Worm (Caenorhabditis elegans) whole organism, L2 larva: ENCODE data around the gene C33F10.4.

Source experiments
- C34F6.9 ChIP-seq: fragments of 150-350 bp; optimal IDR thresholded peaks from 2 replicates; lab custom pipeline; 2014; ENCODE audit warnings: missing biosample characterization, missing genetic modification characterization
- F13H6.1 ChIP-seq: sonication (generic microtip); optimal IDR thresholded peaks from 2 replicates; lab custom pipeline; 2016; ENCODE audit warnings: missing genetic modification characterization, missing compliant biosample characterization
- R02D3.7 ChIP-seq: fragments of 150-350 bp; optimal IDR thresholded peaks from 2 replicates; lab custom pipeline; 2014; ENCODE audit warnings: missing biosample characterization, missing genetic modification characterization
- Y55F3AM.14 ChIP-seq: fragments of 200-800 bp; sonication (Bioruptor generic); optimal IDR thresholded peaks from 2 replicates; lab custom pipeline; 2018; ENCODE audit warnings: mild to moderate bottlenecking, missing genetic modification characterization, missing compliant biosample characterization
- ZK546.5 ChIP-seq: sonication (generic microtip); optimal IDR thresholded peaks from 2 replicates; lab custom pipeline; 2017; ENCODE audit warnings: missing biosample characterization, missing genetic modification characterization
- alr-1 ChIP-seq: fragments of 150-350 bp; optimal IDR thresholded peaks from 2 replicates; lab custom pipeline; 2014; ENCODE audit warnings: missing biosample characterization, missing genetic modification characterization
- aly-2 ChIP-seq: fragments of 150-350 bp; optimal IDR thresholded peaks from 2 replicates; lab custom pipeline; 2014; ENCODE audit warnings: missing biosample characterization, missing genetic modification characterization
- blmp-1 ChIP-seq: sonication (generic microtip); optimal IDR thresholded peaks from 2 replicates; lab custom pipeline; 2017; ENCODE audit warnings: missing genetic modification characterization, mild to moderate bottlenecking, missing compliant biosample characterization, antibody characterized with exemption, moderate library complexity; ENCODE audit not compliant: insufficient read depth
- ceh-16 ChIP-seq: fragments of 150-350 bp; optimal IDR thresholded peaks from 2 replicates; lab custom pipeline; 2014; ENCODE audit warnings: missing biosample characterization, missing genetic modification characterization
- ceh-82 ChIP-seq: fragments of 150-350 bp; optimal IDR thresholded peaks from 2 replicates; lab custom pipeline; 2014; ENCODE audit warnings: missing biosample characterization, missing genetic modification characterization
- crh-2 ChIP-seq: sonication (generic microtip); optimal IDR thresholded peaks from 2 replicates; lab custom pipeline; 2017; ENCODE audit warnings: missing biosample characterization, missing genetic modification characterization
- egl-27 ChIP-seq: sonication (generic microtip); optimal IDR thresholded peaks from 3 replicates; lab custom pipeline; 2017; ENCODE audit warnings: missing biosample characterization, missing genetic modification reagents, missing genetic modification characterization
- elt-1 ChIP-seq: fragments of 150-350 bp; optimal IDR thresholded peaks from 2 replicates; lab custom pipeline; 2014; ENCODE audit warnings: missing biosample characterization, missing genetic modification characterization
- gmeb-1 ChIP-seq: fragments of 150-350 bp; optimal IDR thresholded peaks from 2 replicates; lab custom pipeline; 2014; ENCODE audit warnings: missing biosample characterization, missing genetic modification characterization
- lin-11 ChIP-seq: fragments of 150-350 bp; sonication (generic microtip); optimal IDR thresholded peaks from 2 replicates; lab custom pipeline; 2014; ENCODE audit warnings: missing biosample characterization, missing genetic modification characterization, inconsistent platforms, mixed read lengths
- lin-13 ChIP-seq: fragments of 150-350 bp; optimal IDR thresholded peaks from 2 replicates; lab custom pipeline; 2014; ENCODE audit warnings: missing biosample characterization, missing genetic modification reagents, missing genetic modification characterization
- lin-39 ChIP-seq: fragments of 150-350 bp; optimal IDR thresholded peaks from 2 replicates; lab custom pipeline; 2014; ENCODE audit warnings: missing biosample characterization, missing genetic modification reagents, missing genetic modification characterization
- lsy-2 ChIP-seq, 2 experiments: fragments of 150-350 bp in 1 of 2; sonication (generic microtip) in 1 of 2; optimal IDR thresholded peaks; 2 replicates each; lab custom pipeline; 2014 to 2017; ENCODE audit warnings: missing biosample characterization in 2 of 2, missing genetic modification characterization in 2 of 2
- mab-5 ChIP-seq: fragments of 150-350 bp; optimal IDR thresholded peaks from 2 replicates; lab custom pipeline; 2014; ENCODE audit warnings: missing biosample characterization, missing genetic modification characterization
- mbf-1 ChIP-seq: sonication (generic microtip); optimal IDR thresholded peaks from 2 replicates; lab custom pipeline; 2017; ENCODE audit warnings: missing biosample characterization, missing genetic modification characterization
- mdl-1 ChIP-seq, 2 experiments: fragments of 150-350 bp in 1 of 2; sonication (generic microtip) in 1 of 2; optimal IDR thresholded peaks; 2 replicates each; lab custom pipeline; 2017; ENCODE audit warnings: missing biosample characterization in 2 of 2, missing genetic modification characterization in 2 of 2
- nhr-10 ChIP-seq: sonication (generic microtip); optimal IDR thresholded peaks from 2 replicates; lab custom pipeline; 2017; ENCODE audit warnings: missing biosample characterization, missing genetic modification characterization
- nhr-12 ChIP-seq: fragments of 150-350 bp; optimal IDR thresholded peaks from 2 replicates; lab custom pipeline; 2014; ENCODE audit warnings: missing biosample characterization, missing genetic modification characterization
- nhr-21 ChIP-seq: fragments of 150-350 bp; optimal IDR thresholded peaks from 2 replicates; lab custom pipeline; 2014; ENCODE audit warnings: missing biosample characterization, missing genetic modification characterization
- nhr-237 ChIP-seq: fragments of 150-350 bp; optimal IDR thresholded peaks from 2 replicates; lab custom pipeline; 2014; ENCODE audit warnings: missing biosample characterization, missing genetic modification characterization
- nhr-6 ChIP-seq: fragments of 150-350 bp; optimal IDR thresholded peaks from 2 replicates; lab custom pipeline; 2014; ENCODE audit warnings: missing biosample characterization, missing genetic modification characterization
- peb-1 ChIP-seq: fragments of 150-350 bp; optimal IDR thresholded peaks from 2 replicates; lab custom pipeline; 2014; ENCODE audit warnings: missing biosample characterization, missing genetic modification characterization
- sem-4 ChIP-seq: fragments of 150-350 bp; optimal IDR thresholded peaks from 2 replicates; lab custom pipeline; 2014; ENCODE audit warnings: missing biosample characterization, missing genetic modification reagents, missing genetic modification characterization
- sma-3 ChIP-seq: sonication (generic microtip); optimal IDR thresholded peaks from 2 replicates; lab custom pipeline; 2016; ENCODE audit warnings: missing genetic modification reagents, missing genetic modification characterization, missing compliant biosample characterization
- sma-9 ChIP-seq, 2 experiments: fragments of 150-350 bp in 1 of 2; sonication (generic microtip) in 1 of 2; optimal IDR thresholded peaks; 2 replicates each; lab custom pipeline; 2014 to 2016; ENCODE audit warnings: missing genetic modification characterization in 2 of 2, mild to moderate bottlenecking in 1 of 2, missing biosample characterization in 1 of 2, missing compliant biosample characterization in 1 of 2, missing genetic modification reagents in 1 of 2, moderate library complexity in 1 of 2
- snpc-4 ChIP-seq: fragments of 150-350 bp; optimal IDR thresholded peaks from 2 replicates; lab custom pipeline; 2014; ENCODE audit warnings: missing biosample characterization, missing genetic modification characterization
- unc-39 ChIP-seq: fragments of 150-350 bp; optimal IDR thresholded peaks from 2 replicates; lab custom pipeline; 2014; ENCODE audit warnings: missing biosample characterization, missing genetic modification characterization
- unc-55 ChIP-seq: fragments of 150-350 bp; sonication (generic microtip); optimal IDR thresholded peaks from 3 replicates; lab custom pipeline; 2014; ENCODE audit warnings: missing biosample characterization, missing genetic modification reagents, missing genetic modification characterization
- ztf-1 ChIP-seq: fragments of 200-800 bp; sonication (Bioruptor generic); conservative IDR thresholded peaks from 2 replicates; pipeline ENCODE4 v1.3.6; 2022; ENCODE audit warnings: missing genetic modification characterization, missing compliant biosample characterization
- ztf-11 ChIP-seq: sonication (generic microtip); optimal IDR thresholded peaks from 2 replicates; lab custom pipeline; 2017; ENCODE audit warnings: missing biosample characterization, missing genetic modification characterization
- ztf-4 ChIP-seq: fragments of 150-350 bp; optimal IDR thresholded peaks from 2 replicates; lab custom pipeline; 2014; ENCODE audit warnings: missing biosample characterization, missing genetic modification characterization

C33F10.4 gene

ce11 chrII:4786181-4786580 is 9.4 kb upstream of the C33F10.4 start, which contains the start of gene msp-3:
Gene msp-3 (minus strand): TSS chrII:4786281.
- TF ChIP-seq aly-2 (tag; lab: Kevin White, UChicago): no peak
- TF ChIP-seq lin-13 (GFP tag; lab: Kevin White, UChicago): no peak
- no peak for TF ChIP-seq ceh-82 (tag; lab: Kevin White, UChicago)
- no peak for TF ChIP-seq egl-27 (tag; lab: Kevin White, UChicago)
- no peak for TF ChIP-seq ceh-16 (tag; lab: Kevin White, UChicago)

- TF ChIP-seq mab-5 (tag; lab: Kevin White, UChicago) (no peak), peb-1 (tag; lab: Kevin White, UChicago) (no peak), unc-39 (tag; lab: Kevin White, UChicago) (no peak), F13H6.1 (tag; lab: Kevin White, UChicago) (no peak), nhr-12 (tag; lab: Kevin White, UChicago) (no peak), R02D3.7 (tag; lab: Kevin White, UChicago) (no peak), lin-11 (no peak), nhr-21 (tag; lab: Kevin White, UChicago) (no peak)
- TF ChIP-seq, all 48 proteins: peak for 0
These were observed 5.7 kb upstream of the C33F10.4 start, which contains the start of gene F26G1.15 for ce11 chrII:4789835-4790343. Gene F26G1.15 (plus strand): TSS chrII:4790293.

- no peak for TF ChIP-seq nhr-21 (tag; lab: Kevin White, UChicago)
- TF ChIP-seq unc-39 (tag; lab: Kevin White, UChicago): no peak
- TF ChIP-seq ZK546.5 (tag; lab: Kevin White, UChicago): no peak
- TF ChIP-seq R02D3.7 (tag; lab: Kevin White, UChicago): no peak
These were observed 4.9 kb upstream of the C33F10.4 start for ce11 chrII:4790687-4791086.

- no peak for TF ChIP-seq unc-39 (tag; lab: Kevin White, UChicago)
- TF ChIP-seq ztf-1: no peak
- no peak for TF ChIP-seq ZK546.5 (tag; lab: Kevin White, UChicago)
- TF ChIP-seq nhr-6 (tag; lab: Kevin White, UChicago): no peak
- TF ChIP-seq aly-2 (tag; lab: Kevin White, UChicago): no peak
- TF ChIP-seq ztf-11 (tag; lab: Kevin White, UChicago): no peak
- TF ChIP-seq crh-2 (tag; lab: Kevin White, UChicago): peak; percentile 26
- TF ChIP-seq egl-27 (tag; lab: Kevin White, UChicago): no peak
- TF ChIP-seq blmp-1: no peak
- TF ChIP-seq ceh-16 (tag; lab: Kevin White, UChicago): no peak
- peak; percentile 78 for TF ChIP-seq sma-3 (GFP tag; lab: Kevin White, UChicago)
- no peak for TF ChIP-seq sem-4 (tag; lab: Kevin White, UChicago)
- TF ChIP-seq ceh-82 (tag; lab: Kevin White, UChicago): no peak
- no peak for TF ChIP-seq nhr-12 (tag; lab: Kevin White, UChicago)
- peak; percentile 76 for TF ChIP-seq sma-9 (GFP tag; optimal IDR thresholded peaks at IDR 0.05; lab: Kevin White, UChicago)
- TF ChIP-seq sma-9 (tag; optimal IDR thresholded peaks at IDR 0.05; lab: Kevin White, UChicago): no peak
- no peak for TF ChIP-seq unc-55
- no peak for TF ChIP-seq alr-1 (tag; lab: Kevin White, UChicago)
- TF ChIP-seq lin-13 (GFP tag; lab: Kevin White, UChicago): peak; percentile 15
- TF ChIP-seq gmeb-1 (tag; lab: Kevin White, UChicago): peak; percentile 94
- TF ChIP-seq lin-39 (tag; lab: Kevin White, UChicago): no peak
- TF ChIP-seq nhr-237 (tag; lab: Kevin White, UChicago): no peak
- TF ChIP-seq snpc-4 (tag; lab: Kevin White, UChicago): no peak
- peak; percentile 60 to 76 for TF ChIP-seq lsy-2 (tag; optimal IDR thresholded peaks at IDR 0.05; lab: Kevin White, UChicago)
- no peak for TF ChIP-seq mbf-1
- no peak for TF ChIP-seq Y55F3AM.14 (GFP tag; lab: Kevin White, UChicago)
- no peak for TF ChIP-seq mdl-1 (tag; optimal IDR thresholded peaks at IDR 0.05; lab: Kevin White, UChicago)
- no peak for TF ChIP-seq elt-1
- no peak for TF ChIP-seq peb-1 (tag; lab: Kevin White, UChicago)
- peak; percentile 55 for TF ChIP-seq C34F6.9 (tag; lab: Kevin White, UChicago)
- TF ChIP-seq F13H6.1 (tag; lab: Kevin White, UChicago): peak; percentile 63
- TF ChIP-seq mab-5 (tag; lab: Kevin White, UChicago): peak; percentile 51
- TF ChIP-seq ztf-4: no peak
- no peak for TF ChIP-seq nhr-10 (tag; lab: Kevin White, UChicago)
- TF ChIP-seq, all 48 proteins: peak for 9
These were observed 4.3 kb upstream of the C33F10.4 start, which contains the start of gene F26G1.1 for ce11 chrII:4791272-4791671. Gene F26G1.1 (plus strand): TSS chrII:4791618.
